Fruit fly (Drosophila melanogaster) whole organism, embryonic: ENCODE data around the gene hiro.

Experiments
- ATbp ChIP-seq: fragments of 200-800 bp; sonication (Bioruptor generic); optimal IDR thresholded peaks from 2 replicates; lab custom pipeline; 2017; ENCODE audit warnings: missing biosample characterization, mild to moderate bottlenecking, missing genetic modification characterization, missing genetic modification reagents
- Asciz ChIP-seq: fragments of 200-800 bp; sonication (Bioruptor generic); optimal IDR thresholded peaks from 2 replicates; lab custom pipeline; 2017; ENCODE audit warnings: missing biosample characterization, mild to moderate bottlenecking, missing genetic modification characterization, missing genetic modification reagents
- Atf-2 ChIP-seq: fragments of 200-800 bp; sonication (Bioruptor generic); optimal IDR thresholded peaks from 2 replicates; lab custom pipeline; 2016; ENCODE audit warnings: missing biosample characterization, missing genetic modification characterization
- CG1024 ChIP-seq: fragments of 200-800 bp; sonication (Bioruptor generic); IDR thresholded peaks from 2 replicates; pipeline ENCODE4 v1.3.6; 2022; ENCODE audit warnings: missing biosample characterization, missing genetic modification characterization
- CG11247 ChIP-seq: fragments of 200-800 bp; sonication (Bioruptor generic); IDR thresholded peaks from 2 replicates; pipeline ENCODE4 v1.3.6; 2022; ENCODE audit warnings: missing biosample characterization, missing genetic modification characterization
- CG12155 ChIP-seq: fragments of 200-800 bp; sonication (Bioruptor generic); optimal IDR thresholded peaks from 3 replicates; lab custom pipeline; 2016; ENCODE audit warnings: missing biosample characterization, missing genetic modification characterization
- CG12942 ChIP-seq: fragments of 200-800 bp; sonication (Bioruptor generic); optimal IDR thresholded peaks from 3 replicates; lab custom pipeline; 2016; ENCODE audit warnings: missing biosample characterization, missing genetic modification characterization
- CG13894 ChIP-seq: fragments of 200-800 bp; sonication (Bioruptor generic); optimal IDR thresholded peaks from 3 replicates; lab custom pipeline; 2018; ENCODE audit warnings: missing biosample characterization, mild to moderate bottlenecking, missing genetic modification characterization, moderate library complexity
- CG14014 ChIP-seq: fragments of 200-800 bp; sonication (Bioruptor generic); IDR thresholded peaks from 2 replicates; pipeline ENCODE4 v1.3.6; 2022; ENCODE audit warnings: missing biosample characterization, missing genetic modification characterization
- CG15696 ChIP-seq: fragments of 200-800 bp; sonication (Bioruptor generic); optimal IDR thresholded peaks from 2 replicates; lab custom pipeline; 2019; ENCODE audit warnings: missing biosample characterization, mild to moderate bottlenecking, missing genetic modification characterization, moderate library complexity
- CG16813 ChIP-seq: fragments of 200-800 bp; sonication (Bioruptor generic); IDR thresholded peaks from 3 replicates; pipeline ENCODE4 v1.3.6; 2022; ENCODE audit warnings: missing biosample characterization, missing genetic modification characterization; ENCODE audit not compliant: partially characterized antibody
- CG17912 ChIP-seq: fragments of 200-800 bp; sonication (Bioruptor generic); optimal IDR thresholded peaks from 2 replicates; lab custom pipeline; 2018; ENCODE audit warnings: missing biosample characterization, mild to moderate bottlenecking, missing genetic modification characterization
- CG1832 ChIP-seq: fragments of 200-800 bp; sonication (Bioruptor generic); optimal IDR thresholded peaks from 2 replicates; lab custom pipeline; 2017; ENCODE audit warnings: missing biosample characterization, mild to moderate bottlenecking, missing genetic modification characterization, inconsistent platforms
- CG18764 ChIP-seq: fragments of 200-800 bp; sonication (Bioruptor generic); optimal IDR thresholded peaks from 3 replicates; lab custom pipeline; 2016; ENCODE audit warnings: missing biosample characterization, missing genetic modification characterization
- CG30431 ChIP-seq: fragments of 200-800 bp; sonication (Bioruptor generic); optimal IDR thresholded peaks from 2 replicates; lab custom pipeline; 2017; ENCODE audit warnings: missing biosample characterization, missing genetic modification characterization
- CG4328 ChIP-seq: fragments of 200-800 bp; sonication (Bioruptor generic); optimal IDR thresholded peaks from 3 replicates; lab custom pipeline; 2017; ENCODE audit warnings: missing biosample characterization, missing genetic modification reagents, missing genetic modification characterization
- CG5180 ChIP-seq: fragments of 200-800 bp; sonication (Bioruptor generic); optimal IDR thresholded peaks from 3 replicates; lab custom pipeline; 2017; ENCODE audit warnings: missing biosample characterization, missing genetic modification characterization, mild to moderate bottlenecking, moderate library complexity, missing genetic modification reagents
- CG8281 ChIP-seq: fragments of 200-800 bp; sonication (Bioruptor generic); optimal IDR thresholded peaks from 2 replicates; lab custom pipeline; 2018; ENCODE audit warnings: missing biosample characterization, mild to moderate bottlenecking, missing genetic modification characterization, moderate library complexity
- CG8359 ChIP-seq: fragments of 200-800 bp; sonication (Bioruptor generic); optimal IDR thresholded peaks from 2 replicates; lab custom pipeline; 2017; ENCODE audit warnings: missing biosample characterization, mild to moderate bottlenecking, missing genetic modification characterization, borderline replicate concordance
- Camta ChIP-seq: fragments of 200-800 bp; sonication (Bioruptor generic); optimal IDR thresholded peaks from 2 replicates; lab custom pipeline; 2016; ENCODE audit warnings: missing biosample characterization, missing genetic modification characterization
- Doc2 ChIP-seq: fragments of 200-800 bp; sonication (Bioruptor generic); IDR thresholded peaks from 2 replicates; pipeline ENCODE4 v1.3.6; 2022; ENCODE audit warnings: missing biosample characterization, missing genetic modification characterization
- Dref ChIP-seq: fragments of 200-800 bp; sonication (Bioruptor generic); IDR thresholded peaks from 2 replicates; pipeline ENCODE4 v1.3.6; 2022; ENCODE audit warnings: missing biosample characterization, missing genetic modification characterization
- Fer2 ChIP-seq: fragments of 200-800 bp; sonication (Bioruptor generic); optimal IDR thresholded peaks from 2 replicates; lab custom pipeline; 2018; ENCODE audit warnings: missing biosample characterization, mild to moderate bottlenecking, missing genetic modification characterization, moderate library complexity
- HLHmδ ChIP-seq: fragments of 200-800 bp; sonication (Bioruptor generic); optimal IDR thresholded peaks from 2 replicates; lab custom pipeline; 2018; ENCODE audit warnings: missing biosample characterization, mild to moderate bottlenecking, missing genetic modification characterization, moderate library complexity
- Lhr ChIP-seq: fragments of 200-800 bp; sonication (Bioruptor generic); optimal IDR thresholded peaks from 3 replicates; lab custom pipeline; 2017; ENCODE audit warnings: mild to moderate bottlenecking, missing biosample characterization, missing genetic modification reagents, missing genetic modification characterization
- MTF-1 ChIP-seq: fragments of 200-800 bp; sonication (Bioruptor generic); optimal IDR thresholded peaks from 2 replicates; lab custom pipeline; 2018; ENCODE audit warnings: missing biosample characterization, mild to moderate bottlenecking, missing genetic modification characterization, borderline replicate concordance
- Max ChIP-seq: fragments of 200-800 bp; sonication (Bioruptor generic); optimal IDR thresholded peaks from 2 replicates; lab custom pipeline; 2016; ENCODE audit warnings: missing biosample characterization, mild to moderate bottlenecking, missing genetic modification characterization
- NFAT ChIP-seq: fragments of 200-800 bp; sonication (Bioruptor generic); IDR thresholded peaks from 2 replicates; pipeline ENCODE4 v1.3.6; 2022; ENCODE audit warnings: missing biosample characterization, missing genetic modification characterization
- Nf-YC ChIP-seq: fragments of 200-800 bp; optimal IDR thresholded peaks from 3 replicates; lab custom pipeline; 2019; ENCODE audit warnings: missing biosample characterization, mild to moderate bottlenecking, missing genetic modification characterization, moderate library complexity
- Opbp ChIP-seq: fragments of 200-800 bp; sonication (Bioruptor generic); IDR thresholded peaks from 3 replicates; pipeline ENCODE4 v1.3.6; 2022; ENCODE audit warnings: missing biosample characterization, missing genetic modification characterization; ENCODE audit not compliant: partially characterized antibody
- Six4 ChIP-seq: fragments of 200-800 bp; sonication (Bioruptor generic); optimal IDR thresholded peaks from 2 replicates; lab custom pipeline; 2016; ENCODE audit warnings: missing biosample characterization, missing genetic modification characterization
- Sox100B ChIP-seq: fragments of 200-800 bp; sonication (Bioruptor generic); optimal IDR thresholded peaks from 3 replicates; lab custom pipeline; 2018; ENCODE audit warnings: missing biosample characterization, mild to moderate bottlenecking, missing genetic modification characterization
- Trl ChIP-seq, 3 experiments: fragments of >200 bp in 2 of 3; fragments of 200-800 bp in 1 of 3; sonication (Bioruptor generic) in 1 of 3; optimal IDR thresholded peaks; 2 replicates in 1 of 3; 3 replicates in 2 of 3; lab custom pipeline; 2016 to 2017; ENCODE audit warnings: missing biosample characterization in 1 of 3, missing genetic modification characterization in 1 of 3
- abd-A ChIP-seq: fragments of 200-800 bp; sonication (Bioruptor generic); optimal IDR thresholded peaks from 3 replicates; lab custom pipeline; 2019; ENCODE audit warnings: missing biosample characterization, mild to moderate bottlenecking, missing genetic modification characterization, moderate library complexity
- bigmax ChIP-seq: fragments of 200-800 bp; sonication (Bioruptor generic); optimal IDR thresholded peaks from 2 replicates; lab custom pipeline; 2018; ENCODE audit warnings: missing biosample characterization, mild to moderate bottlenecking, missing genetic modification characterization
- cg ChIP-seq: fragments of 200-800 bp; sonication (Bioruptor generic); optimal IDR thresholded peaks from 3 replicates; lab custom pipeline; 2019; ENCODE audit warnings: missing biosample characterization, mild to moderate bottlenecking, missing genetic modification characterization, moderate library complexity
- chn ChIP-seq: fragments of 200-800 bp; sonication (Bioruptor generic); optimal IDR thresholded peaks from 2 replicates; lab custom pipeline; 2016; ENCODE audit warnings: missing biosample characterization, missing genetic modification characterization
- crp ChIP-seq, 2 experiments: fragments of 200-800 bp; sonication (Bioruptor generic); optimal IDR thresholded peaks; 2 replicates in 1 of 2; 3 replicates in 1 of 2; lab custom pipeline; 2017; ENCODE audit warnings: missing biosample characterization in 2 of 2, missing genetic modification characterization in 2 of 2, mild to moderate bottlenecking in 1 of 2, moderate library complexity in 1 of 2
- dan ChIP-seq: fragments of 200-800 bp; sonication (Bioruptor generic); IDR thresholded peaks from 2 replicates; pipeline ENCODE4 v1.3.6; 2022; ENCODE audit warnings: missing biosample characterization, missing genetic modification characterization
- exex ChIP-seq: fragments of 200-800 bp; sonication (Bioruptor generic); optimal IDR thresholded peaks from 4 replicates; lab custom pipeline; 2018; ENCODE audit warnings: missing biosample characterization, mild to moderate bottlenecking, missing genetic modification characterization, moderate library complexity
- gsb-n ChIP-seq: fragments of 200-800 bp; sonication (Bioruptor generic); optimal IDR thresholded peaks from 3 replicates; lab custom pipeline; 2018; ENCODE audit warnings: missing biosample characterization, mild to moderate bottlenecking, missing genetic modification characterization
- ken ChIP-seq: fragments of 200-800 bp; sonication (Bioruptor generic); IDR thresholded peaks from 3 replicates; pipeline ENCODE4 v1.3.6; 2022; ENCODE audit warnings: missing biosample characterization, missing genetic modification characterization
- mirr ChIP-seq: fragments of 200-800 bp; sonication (Bioruptor generic); optimal IDR thresholded peaks from 3 replicates; lab custom pipeline; 2018; ENCODE audit warnings: missing biosample characterization, mild to moderate bottlenecking, missing genetic modification characterization
- pb ChIP-seq: fragments of 200-800 bp; sonication (Bioruptor generic); optimal IDR thresholded peaks from 3 replicates; lab custom pipeline; 2016; ENCODE audit warnings: missing biosample characterization, missing genetic modification characterization
- row ChIP-seq: fragments of 200-800 bp; sonication (Bioruptor generic); IDR thresholded peaks from 3 replicates; pipeline ENCODE4 v1.3.6; 2022; ENCODE audit warnings: missing biosample characterization, missing genetic modification characterization
- ttk ChIP-seq: fragments of 200-800 bp; sonication (Bioruptor generic); IDR thresholded peaks from 2 replicates; pipeline ENCODE4 v2.1.2; 2022; ENCODE audit warnings: missing biosample characterization, missing genetic modification characterization
- unpg ChIP-seq: fragments of 200-800 bp; sonication (Bioruptor generic); optimal IDR thresholded peaks from 3 replicates; lab custom pipeline; 2018; ENCODE audit warnings: missing biosample characterization, mild to moderate bottlenecking, missing genetic modification characterization, moderate library complexity
- zfh1 ChIP-seq: fragments of 200-800 bp; sonication (Bioruptor generic); IDR thresholded peaks from 3 replicates; pipeline ENCODE4 v1.3.6; 2022; ENCODE audit warnings: missing biosample characterization, missing genetic modification characterization

The hiro gene

DNA sequence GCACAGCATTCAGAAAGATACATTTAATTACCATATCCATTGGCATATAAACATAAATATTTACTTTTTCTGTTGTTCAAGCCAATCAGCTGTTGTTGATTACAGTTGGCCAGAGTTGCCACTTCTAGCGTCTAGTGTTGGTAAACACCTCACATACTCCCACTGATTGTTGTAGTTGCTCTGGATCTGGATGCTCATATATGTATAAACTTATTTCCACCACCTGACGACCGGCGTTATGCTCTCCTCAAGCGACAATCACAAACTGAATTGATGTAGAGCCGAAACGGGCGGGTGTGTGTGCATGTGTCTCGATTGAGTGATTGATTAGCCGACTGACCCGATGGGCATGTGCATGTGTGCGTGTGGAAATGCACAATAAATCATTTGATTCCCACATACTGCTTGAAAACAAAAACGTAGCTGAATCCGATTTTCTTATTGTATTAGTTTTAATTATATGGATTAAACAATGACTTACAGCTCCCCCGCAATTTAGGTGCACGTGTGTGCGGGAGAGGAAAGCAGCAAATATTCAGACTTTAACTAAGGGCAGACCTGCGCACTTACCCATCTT is 5.9 kb downstream of the hiro start (continued):
- peak; percentile 5 for TF ChIP-seq Atf-2
- TF ChIP-seq NFAT (GFP tag; lab: Robert Waterston, UW): peak; percentile 32; the same call in 1 of the 2 replicates
- TF ChIP-seq Sox100B (GFP tag; lab: Kevin White, UChicago): no peak
- TF ChIP-seq CG11247 (GFP tag; lab: Robert Waterston, UW): 0 out of 2 replicates have a peak, but pooled peaks have one; percentile 17
- TF ChIP-seq Opbp (GFP tag; lab: Robert Waterston, UW): peak; percentile 46; the same call in 2 of the 3 replicates
- TF ChIP-seq CG14014: peak; percentile 58; the same call in 1 of the 2 replicates
- TF ChIP-seq bigmax (GFP tag; lab: Kevin White, UChicago): peak; percentile 13
- TF ChIP-seq Asciz (GFP tag; lab: Kevin White, UChicago): peak; percentile 39
- no peak for TF ChIP-seq Trl (optimal IDR thresholded peaks at IDR 0.05; lab: Kevin White, UChicago)
- TF ChIP-seq Trl (GFP tag; optimal IDR thresholded peaks at IDR 0.05; lab: Kevin White, UChicago): peak; percentile 24
- TF ChIP-seq pb: peak; percentile 50
- TF ChIP-seq exex (tag; lab: Kevin White, UChicago): peak; percentile 15
- peak; percentile 42 for TF ChIP-seq MTF-1 (GFP tag; lab: Kevin White, UChicago)
- TF ChIP-seq gsb-n (tag; lab: Kevin White, UChicago): peak; percentile 60
- TF ChIP-seq CG1832 (GFP tag; lab: Kevin White, UChicago): no peak
- TF ChIP-seq Lhr (GFP tag; lab: Kevin White, UChicago): peak; percentile 50
- no peak for TF ChIP-seq Camta
- TF ChIP-seq CG17912 (GFP tag; lab: Kevin White, UChicago): peak; percentile 78
- TF ChIP-seq CG5180 (GFP tag; lab: Kevin White, UChicago): no peak
- peak; percentile 33 for TF ChIP-seq ATbp (GFP tag; lab: Kevin White, UChicago)
- no peak for TF ChIP-seq CG30431
- no peak for TF ChIP-seq CG18764 (GFP tag; lab: Kevin White, UChicago)
- peak; percentile 72 to 96 for TF ChIP-seq crp (GFP tag; optimal IDR thresholded peaks at IDR 0.05; lab: Kevin White, UChicago)
- no peak for TF ChIP-seq CG1024 (GFP tag; lab: Robert Waterston, UW)
- TF ChIP-seq Doc2: no peak
- TF ChIP-seq row (GFP tag; lab: Robert Waterston, UW): peak; percentile 33; the same call in 2 of the 3 replicates
- TF ChIP-seq cg (GFP tag; lab: Kevin White, UChicago): peak; percentile 78
- TF ChIP-seq CG4328 (GFP tag; lab: Kevin White, UChicago): no peak
- no peak for TF ChIP-seq CG8281 (tag; lab: Kevin White, UChicago)
- TF ChIP-seq CG12942 (GFP tag; lab: Kevin White, UChicago): peak; percentile 12
- TF ChIP-seq dan (GFP tag; lab: Robert Waterston, UW): no peak
- peak; percentile 17; the same call in 1 of the 3 replicates for TF ChIP-seq CG16813
- TF ChIP-seq Fer2 (tag; lab: Kevin White, UChicago): no peak
- no peak for TF ChIP-seq CG15696 (tag; lab: Kevin White, UChicago)
- peak; percentile 39 for TF ChIP-seq Nf-YC (tag; lab: Kevin White, UChicago)
- no peak for TF ChIP-seq CG12155 (GFP tag; lab: Kevin White, UChicago)
- no peak for TF ChIP-seq HLHmδ (GFP tag; lab: Kevin White, UChicago)
- TF ChIP-seq ken (GFP tag; lab: Robert Waterston, UW): peak; percentile 51; the same call in 1 of the 3 replicates
- TF ChIP-seq Six4 (GFP tag; lab: Kevin White, UChicago): no peak
- peak; percentile 27 for TF ChIP-seq Max (GFP tag; lab: Kevin White, UChicago)
- TF ChIP-seq CG13894 (tag; lab: Kevin White, UChicago): peak; percentile 75
- peak; percentile 62 for TF ChIP-seq mirr (GFP tag; lab: Kevin White, UChicago)
- peak; percentile 50 for TF ChIP-seq unpg (GFP tag; lab: Kevin White, UChicago)
- TF ChIP-seq abd-A: peak; percentile 80
- TF ChIP-seq ttk (GFP tag; lab: Robert Waterston, UW): no peak
- TF ChIP-seq Dref (GFP tag; lab: Robert Waterston, UW): peak; percentile 21; the same call in 1 of the 2 replicates
- no peak for TF ChIP-seq CG8359
- TF ChIP-seq chn (GFP tag; lab: Kevin White, UChicago): peak; percentile 42
- 0 out of 3 replicates have a peak, but pooled peaks have one; percentile 36 for TF ChIP-seq zfh1 (GFP tag; lab: Robert Waterston, UW)
